Worm (Caenorhabditis elegans) whole organism, L1 larva: ENCODE results near the gene F54F2.9.

Experiments used
- ama-1 ChIP-seq: fragments of 150-350 bp; optimal IDR thresholded peaks from 2 replicates; lab custom pipeline; 2014
- egl-27 ChIP-seq, 2 experiments: fragments of 150-350 bp in 1 of 2; sonication (generic microtip); optimal IDR thresholded peaks; 3 replicates each; lab custom pipeline; 2017 to 2018; ENCODE audit warnings: missing biosample characterization in 2 of 2, missing genetic modification characterization in 2 of 2, missing genetic modification reagents in 2 of 2
- snpc-4 ChIP-seq: fragments of 150-350 bp; optimal IDR thresholded peaks from 2 replicates; lab custom pipeline; 2014; ENCODE audit warnings: missing biosample characterization, missing genetic modification characterization
- unc-130 ChIP-seq: fragments of 150-350 bp; optimal IDR thresholded peaks from 2 replicates; lab custom pipeline; 2017; ENCODE audit warnings: missing biosample characterization, missing genetic modification characterization, inconsistent platforms

DNA sequence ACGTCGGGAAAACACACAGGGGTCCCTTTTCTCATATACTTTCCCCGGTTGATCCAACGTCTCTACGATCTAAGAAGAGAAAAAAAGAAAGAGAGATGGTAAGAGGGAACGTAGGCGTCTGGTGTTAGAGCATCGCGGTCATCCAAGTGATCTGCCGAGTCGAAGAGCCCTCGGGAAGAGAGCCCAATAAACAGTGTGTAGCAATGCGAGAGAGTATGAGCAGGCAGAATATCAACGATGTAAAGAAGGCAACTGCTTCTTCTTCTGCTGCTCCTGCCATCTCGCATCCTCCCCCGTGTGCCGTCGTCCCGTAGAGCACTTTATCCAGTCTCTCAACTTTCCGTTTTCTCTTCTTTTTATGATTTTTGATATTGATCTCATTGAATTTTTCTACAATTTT lies 11.3 kb downstream of the F54F2.9 start:
- peak; percentile 36 for TF ChIP-seq unc-130 (tag; lab: Kevin White, UChicago)
- no peak for TF ChIP-seq ama-1 (lab: Kevin White, UChicago)
- TF ChIP-seq snpc-4 (tag; lab: Kevin White, UChicago), result no peak
- no peak for TF ChIP-seq egl-27 (tag; optimal IDR thresholded peaks at IDR 0.05; lab: Kevin White, UChicago)
